Fruit fly (Drosophila melanogaster) whole organism, embryonic: ENCODE measurements around the gene CG1774.
A peak's percentile ranks its signal among the peaks of the same experiment; 100 is the strongest.

Source experiments
- B-H1 ChIP-seq: fragments of 200-800 bp; sonication (Bioruptor generic); IDR thresholded peaks from 3 replicates; pipeline ENCODE4 v1.3.6; 2022; ENCODE audit warnings: missing biosample characterization, missing genetic modification characterization
- B-H2 ChIP-seq: fragments of 200-800 bp; sonication (Bioruptor generic); optimal IDR thresholded peaks from 2 replicates; lab custom pipeline; 2018; ENCODE audit warnings: missing biosample characterization, mild to moderate bottlenecking, missing genetic modification characterization
- CG10209 ChIP-seq: fragments of 200-800 bp; sonication (Bioruptor generic); optimal IDR thresholded peaks from 3 replicates; lab custom pipeline; 2017; ENCODE audit warnings: missing biosample characterization, mild to moderate bottlenecking, missing genetic modification characterization, missing genetic modification reagents
- CG10431 ChIP-seq: fragments of 200-800 bp; sonication (Bioruptor generic); optimal IDR thresholded peaks from 3 replicates; lab custom pipeline; 2018; ENCODE audit warnings: missing biosample characterization, mild to moderate bottlenecking, missing genetic modification characterization
- CG10543 ChIP-seq: fragments of 200-800 bp; sonication (Bioruptor generic); optimal IDR thresholded peaks from 3 replicates; lab custom pipeline; 2017; ENCODE audit warnings: missing biosample characterization, mild to moderate bottlenecking, missing genetic modification characterization, moderate library complexity
- CG11398 ChIP-seq: fragments of 200-800 bp; sonication (Bioruptor generic); optimal IDR thresholded peaks from 2 replicates; lab custom pipeline; 2016; ENCODE audit warnings: missing biosample characterization, missing genetic modification characterization
- CG11696 ChIP-seq: fragments of 200-800 bp; sonication (Bioruptor generic); IDR thresholded peaks from 2 replicates; pipeline ENCODE4 v1.3.6; 2022; ENCODE audit warnings: missing biosample characterization, missing genetic modification characterization
- CG13123 ChIP-seq: fragments of 200-800 bp; sonication (Bioruptor generic); optimal IDR thresholded peaks from 2 replicates; lab custom pipeline; 2016; ENCODE audit warnings: missing biosample characterization, missing genetic modification characterization
- CG13424 ChIP-seq: fragments of 200-800 bp; sonication (Bioruptor generic); optimal IDR thresholded peaks from 2 replicates; lab custom pipeline; 2019; ENCODE audit warnings: missing biosample characterization, mild to moderate bottlenecking, missing genetic modification characterization, moderate library complexity
- CG1602 ChIP-seq: fragments of 200-800 bp; sonication (Bioruptor generic); optimal IDR thresholded peaks from 3 replicates; lab custom pipeline; 2016; ENCODE audit warnings: missing biosample characterization, missing genetic modification characterization
- CG17359 ChIP-seq: fragments of 200-800 bp; sonication (Bioruptor generic); optimal IDR thresholded peaks from 3 replicates; lab custom pipeline; 2018; ENCODE audit warnings: missing biosample characterization, mild to moderate bottlenecking, missing genetic modification characterization, moderate library complexity
- CG32532 ChIP-seq: fragments of 200-800 bp; sonication (Bioruptor generic); IDR thresholded peaks from 2 replicates; pipeline ENCODE4 v1.3.6; 2022; ENCODE audit warnings: missing biosample characterization, missing genetic modification characterization
- CG3281 ChIP-seq: fragments of 200-800 bp; sonication (Bioruptor generic); optimal IDR thresholded peaks from 3 replicates; lab custom pipeline; 2017; ENCODE audit warnings: missing biosample characterization, mild to moderate bottlenecking, missing genetic modification characterization
- CG4820 ChIP-seq: fragments of 200-800 bp; sonication (Bioruptor generic); optimal IDR thresholded peaks from 3 replicates; lab custom pipeline; 2016; ENCODE audit warnings: missing biosample characterization, missing genetic modification characterization
- CG6791 ChIP-seq: fragments of 200-800 bp; sonication (Bioruptor generic); IDR thresholded peaks from 3 replicates; pipeline ENCODE4 v1.3.6; 2022; ENCODE audit warnings: missing biosample characterization, missing genetic modification characterization; ENCODE audit not compliant: partially characterized antibody
- CG7556 ChIP-seq: fragments of 200-800 bp; sonication (Bioruptor generic); optimal IDR thresholded peaks from 2 replicates; lab custom pipeline; 2017; ENCODE audit warnings: missing biosample characterization, mild to moderate bottlenecking, missing genetic modification characterization
- CG8924 ChIP-seq: fragments of 200-800 bp; optimal IDR thresholded peaks from 3 replicates; lab custom pipeline; 2019; ENCODE audit warnings: missing biosample characterization, mild to moderate bottlenecking, missing genetic modification characterization, moderate library complexity
- CG9727 ChIP-seq: fragments of 200-800 bp; sonication (Bioruptor generic); optimal IDR thresholded peaks from 3 replicates; lab custom pipeline; 2017; ENCODE audit warnings: missing biosample characterization, mild to moderate bottlenecking, missing genetic modification characterization
- CG9932 ChIP-seq: fragments of 200-800 bp; sonication (Bioruptor generic); IDR thresholded peaks from 2 replicates; pipeline ENCODE4 v1.3.6; 2022; ENCODE audit warnings: missing biosample characterization, missing genetic modification characterization
- CrebB ChIP-seq: fragments of 200-800 bp; sonication (Bioruptor generic); optimal IDR thresholded peaks from 3 replicates; lab custom pipeline; 2018; ENCODE audit warnings: missing biosample characterization, mild to moderate bottlenecking, missing genetic modification characterization
- D19A ChIP-seq: fragments of 200-800 bp; optimal IDR thresholded peaks from 3 replicates; lab custom pipeline; 2019; ENCODE audit warnings: missing biosample characterization, mild to moderate bottlenecking, missing genetic modification characterization, moderate library complexity
- Deaf1 ChIP-seq: fragments of 200-800 bp; optimal IDR thresholded peaks from 3 replicates; lab custom pipeline; 2019; ENCODE audit warnings: missing biosample characterization, mild to moderate bottlenecking, missing genetic modification characterization, moderate library complexity
- E2f1 ChIP-seq: fragments of 200-800 bp; sonication (Bioruptor generic); IDR thresholded peaks from 2 replicates; pipeline ENCODE4 v1.3.6; 2022; ENCODE audit warnings: missing biosample characterization, missing genetic modification characterization
- Hand ChIP-seq: fragments of 200-800 bp; sonication (Bioruptor generic); optimal IDR thresholded peaks from 2 replicates; lab custom pipeline; 2017; ENCODE audit warnings: mild to moderate bottlenecking, missing biosample characterization, missing genetic modification reagents, missing genetic modification characterization
- Hey ChIP-seq: fragments of 200-800 bp; sonication (Bioruptor generic); optimal IDR thresholded peaks from 3 replicates; lab custom pipeline; 2018; ENCODE audit warnings: missing biosample characterization, mild to moderate bottlenecking, missing genetic modification characterization
- Jarid2 ChIP-seq: fragments of 200-800 bp; sonication (Bioruptor generic); optimal IDR thresholded peaks from 3 replicates; lab custom pipeline; 2017; ENCODE audit warnings: mild to moderate bottlenecking, missing biosample characterization, missing genetic modification reagents, missing genetic modification characterization
- MTF-1 ChIP-seq: fragments of 200-800 bp; sonication (Bioruptor generic); optimal IDR thresholded peaks from 2 replicates; lab custom pipeline; 2018; ENCODE audit warnings: missing biosample characterization, mild to moderate bottlenecking, missing genetic modification characterization, borderline replicate concordance
- Neu2 ChIP-seq: fragments of 200-800 bp; sonication (Bioruptor generic); optimal IDR thresholded peaks from 3 replicates; lab custom pipeline; 2016; ENCODE audit warnings: missing biosample characterization, missing genetic modification characterization, borderline replicate concordance
- Oli ChIP-seq: fragments of 200-800 bp; sonication (Bioruptor generic); optimal IDR thresholded peaks from 2 replicates; lab custom pipeline; 2018; ENCODE audit warnings: missing biosample characterization, mild to moderate bottlenecking, missing genetic modification characterization, moderate library complexity
- Ptx1 ChIP-seq: fragments of 200-800 bp; sonication (Bioruptor generic); IDR thresholded peaks from 2 replicates; pipeline ENCODE4 v1.3.6; 2022; ENCODE audit warnings: missing biosample characterization, missing genetic modification characterization
- Ssrp ChIP-seq: fragments of 200-800 bp; sonication (Bioruptor generic); optimal IDR thresholded peaks from 2 replicates; lab custom pipeline; 2018; ENCODE audit warnings: missing biosample characterization, mild to moderate bottlenecking, missing genetic modification characterization, moderate library complexity
- Stat92E ChIP-seq, 3 experiments: fragments of >200 bp in 2 of 3; fragments of 200-800 bp in 1 of 3; sonication (Bioruptor generic) in 1 of 3; optimal IDR thresholded peaks; 2 replicates each; lab custom pipeline; 2017 to 2019; ENCODE audit warnings: missing biosample characterization in 3 of 3, missing genetic modification characterization in 3 of 3, mild to moderate bottlenecking in 1 of 3, moderate library complexity in 1 of 3
- TFAM ChIP-seq: fragments of 200-800 bp; sonication (Bioruptor generic); optimal IDR thresholded peaks from 2 replicates; lab custom pipeline; 2017; ENCODE audit warnings: missing biosample characterization, missing genetic modification characterization, inconsistent platforms
- Tbp ChIP-seq: fragments of >200 bp; optimal IDR thresholded peaks from 2 replicates; lab custom pipeline; 2018; ENCODE audit warnings: missing biosample characterization, missing genetic modification characterization
- abd-A ChIP-seq: fragments of 200-800 bp; sonication (Bioruptor generic); optimal IDR thresholded peaks from 3 replicates; lab custom pipeline; 2019; ENCODE audit warnings: missing biosample characterization, mild to moderate bottlenecking, missing genetic modification characterization, moderate library complexity
- bowl ChIP-seq: fragments of 200-800 bp; sonication (Bioruptor generic); IDR thresholded peaks from 2 replicates; pipeline ENCODE4 v1.3.6; 2022; ENCODE audit warnings: missing biosample characterization, missing genetic modification characterization
- croc ChIP-seq: fragments of 200-800 bp; sonication (Bioruptor generic); conservative IDR thresholded peaks from 3 replicates; pipeline ENCODE4 v1.3.6; 2022; ENCODE audit warnings: missing biosample characterization, missing genetic modification characterization
- ewg ChIP-seq: fragments of 200-800 bp; sonication (Bioruptor generic); optimal IDR thresholded peaks from 3 replicates; lab custom pipeline; 2017; ENCODE audit warnings: mild to moderate bottlenecking, missing biosample characterization, missing genetic modification reagents, missing genetic modification characterization
- fu2 ChIP-seq: fragments of 200-800 bp; sonication (Bioruptor generic); optimal IDR thresholded peaks from 2 replicates; lab custom pipeline; 2016; ENCODE audit warnings: missing biosample characterization, missing genetic modification characterization
- grau ChIP-seq: fragments of 200-800 bp; optimal IDR thresholded peaks from 3 replicates; lab custom pipeline; 2019; ENCODE audit warnings: missing biosample characterization, mild to moderate bottlenecking, missing genetic modification characterization, moderate library complexity
- jing ChIP-seq: fragments of 200-800 bp; sonication (Bioruptor generic); optimal IDR thresholded peaks from 2 replicates; lab custom pipeline; 2018; ENCODE audit warnings: missing biosample characterization, mild to moderate bottlenecking, missing genetic modification characterization
- pan ChIP-seq, 4 experiments: fragments of >200 bp in 3 of 4; fragments of 200-800 bp in 1 of 4; sonication (Bioruptor generic) in 1 of 4; optimal IDR thresholded peaks in 3 of 4; IDR thresholded peaks in 1 of 4; 2 replicates each; pipeline versions ENCODE4 v1.3.6 to Lab custom; 2017 to 2022; ENCODE audit warnings: missing biosample characterization in 2 of 4, missing genetic modification characterization in 2 of 4, mixed read lengths in 1 of 4
- pb ChIP-seq: fragments of 200-800 bp; sonication (Bioruptor generic); optimal IDR thresholded peaks from 3 replicates; lab custom pipeline; 2016; ENCODE audit warnings: missing biosample characterization, missing genetic modification characterization
- pfk ChIP-seq: fragments of 200-800 bp; sonication (Bioruptor generic); optimal IDR thresholded peaks from 2 replicates; lab custom pipeline; 2018; ENCODE audit warnings: missing biosample characterization, mild to moderate bottlenecking, missing genetic modification characterization, moderate library complexity
- psq ChIP-seq: fragments of 200-800 bp; sonication (Bioruptor generic); optimal IDR thresholded peaks from 2 replicates; lab custom pipeline; 2017; ENCODE audit warnings: missing biosample characterization, missing genetic modification characterization
- shn ChIP-seq: fragments of 200-800 bp; sonication (Bioruptor generic); optimal IDR thresholded peaks from 3 replicates; lab custom pipeline; 2016; ENCODE audit warnings: missing biosample characterization, missing genetic modification characterization
- sima ChIP-seq: fragments of 200-800 bp; sonication (Bioruptor generic); optimal IDR thresholded peaks from 2 replicates; lab custom pipeline; 2016; ENCODE audit warnings: missing biosample characterization, missing genetic modification characterization
- sna ChIP-seq: fragments of 200-800 bp; sonication (Bioruptor generic); IDR thresholded peaks from 2 replicates; pipeline ENCODE4 v1.3.6; 2022; ENCODE audit warnings: missing biosample characterization, missing genetic modification characterization; ENCODE audit not compliant: partially characterized antibody
- tin ChIP-seq: fragments of 200-800 bp; sonication (Bioruptor generic); optimal IDR thresholded peaks from 3 replicates; lab custom pipeline; 2016; ENCODE audit warnings: missing biosample characterization, missing genetic modification characterization
- unc-4 ChIP-seq: fragments of 200-800 bp; sonication (Bioruptor generic); IDR thresholded peaks from 2 replicates; pipeline ENCODE4 v1.3.6; 2022; ENCODE audit warnings: missing biosample characterization, missing genetic modification characterization; ENCODE audit not compliant: partially characterized antibody

Gene CG1774

dm6 chr3R:31550910-31551309, 41.7 kb upstream of the CG1774 start (continued):
- TF ChIP-seq Ptx1 (GFP tag; lab: Robert Waterston, UW), result no peak
- peak; percentile 77 for TF ChIP-seq CG8924
- no peak for TF ChIP-seq unc-4 (GFP tag; lab: Robert Waterston, UW)
- peak; percentile 83 for TF ChIP-seq MTF-1 (GFP tag; lab: Kevin White, UChicago)
- peak; percentile 70 for TF ChIP-seq CrebB
- no peak for TF ChIP-seq CG9932 (GFP tag; lab: Robert Waterston, UW)
- no peak for TF ChIP-seq CG13123 (GFP tag; lab: Kevin White, UChicago)
- TF ChIP-seq CG32532 (GFP tag; lab: Robert Waterston, UW), result no peak
- no peak for TF ChIP-seq jing (GFP tag; lab: Kevin White, UChicago)
- no peak for TF ChIP-seq CG3281 (GFP tag; lab: Kevin White, UChicago)
- TF ChIP-seq pfk (GFP tag; lab: Kevin White, UChicago), result peak; percentile 5
- TF ChIP-seq CG17359, result peak; percentile 60
- no peak for TF ChIP-seq pan (optimal IDR thresholded peaks at IDR 0.05; lab: Kevin White, UChicago)
- TF ChIP-seq pan (GFP tag; optimal IDR thresholded peaks at IDR 0.05 in 1 of 2, IDR thresholded peaks at IDR 0.05 in 1 of 2), result peak in 1 of 2 experiments; percentile 33
- TF ChIP-seq pb, result peak; percentile 14
- TF ChIP-seq Deaf1 (tag; lab: Kevin White, UChicago), result no peak
- peak; percentile 50 for TF ChIP-seq CG1602 (GFP tag; lab: Kevin White, UChicago)
- TF ChIP-seq psq (GFP tag; lab: Kevin White, UChicago), result no peak
- TF ChIP-seq TFAM (GFP tag; lab: Kevin White, UChicago), result peak; percentile 75
- peak; percentile 10 for TF ChIP-seq tin (GFP tag; lab: Kevin White, UChicago)
- TF ChIP-seq B-H1 (GFP tag; lab: Robert Waterston, UW), result no peak; the same call in 2 of the 3 replicates
- peak; percentile 27; the same call in 1 of the 2 replicates for TF ChIP-seq E2f1
- peak; percentile 51 for TF ChIP-seq D19A
- TF ChIP-seq Neu2, result peak; percentile 2
- TF ChIP-seq CG4820 (GFP tag; lab: Kevin White, UChicago), result peak; percentile 44
- no peak; the same call in 2 of the 3 replicates for TF ChIP-seq croc (GFP tag; lab: Robert Waterston, UW)
- TF ChIP-seq sna (GFP tag; lab: Robert Waterston, UW), result no peak
- TF ChIP-seq bowl (GFP tag; lab: Robert Waterston, UW), result no peak
- TF ChIP-seq CG13424 (tag; lab: Kevin White, UChicago), result peak; percentile 34
- TF ChIP-seq Jarid2 (GFP tag; lab: Kevin White, UChicago), result peak; percentile 43
- no peak for TF ChIP-seq fu2 (GFP tag; lab: Kevin White, UChicago)
- peak; percentile 53 for TF ChIP-seq CG7556 (GFP tag; lab: Kevin White, UChicago)
- no peak for TF ChIP-seq Ssrp (tag; lab: Kevin White, UChicago)
- TF ChIP-seq CG10431 (GFP tag; lab: Kevin White, UChicago), result peak; percentile 2
- TF ChIP-seq CG10209 (GFP tag; lab: Kevin White, UChicago), result peak; percentile 83
- TF ChIP-seq CG10543 (GFP tag; lab: Kevin White, UChicago), result no peak
- no peak for TF ChIP-seq shn (GFP tag; lab: Kevin White, UChicago)
- TF ChIP-seq CG9727 (GFP tag; lab: Kevin White, UChicago), result peak; percentile 87
- TF ChIP-seq CG11398 (GFP tag; lab: Kevin White, UChicago), result peak; percentile 76
- no peak for TF ChIP-seq sima
- TF ChIP-seq Tbp (GFP tag; lab: Kevin White, UChicago), result no peak
- no peak for TF ChIP-seq Oli
- TF ChIP-seq B-H2 (GFP tag; lab: Kevin White, UChicago), result no peak
- TF ChIP-seq CG6791, result no peak
- TF ChIP-seq CG11696 (GFP tag; lab: Robert Waterston, UW), result no peak
- peak; percentile 31 for TF ChIP-seq grau (tag; lab: Kevin White, UChicago)
- TF ChIP-seq ewg (GFP tag; lab: Kevin White, UChicago), result peak; percentile 27
- no peak for TF ChIP-seq abd-A
- no peak for TF ChIP-seq Stat92E (GFP tag; optimal IDR thresholded peaks at IDR 0.05; lab: Kevin White, UChicago)
- TF ChIP-seq Hand (GFP tag; lab: Kevin White, UChicago), result no peak
- no peak for TF ChIP-seq Hey (tag; lab: Kevin White, UChicago)
